Worm (Caenorhabditis elegans): ENCODE measurements around the gene C07G1.6.
A peak's percentile ranks its signal among the peaks of the same experiment; 100 is the strongest.

C07G1.6 gene

DNA sequence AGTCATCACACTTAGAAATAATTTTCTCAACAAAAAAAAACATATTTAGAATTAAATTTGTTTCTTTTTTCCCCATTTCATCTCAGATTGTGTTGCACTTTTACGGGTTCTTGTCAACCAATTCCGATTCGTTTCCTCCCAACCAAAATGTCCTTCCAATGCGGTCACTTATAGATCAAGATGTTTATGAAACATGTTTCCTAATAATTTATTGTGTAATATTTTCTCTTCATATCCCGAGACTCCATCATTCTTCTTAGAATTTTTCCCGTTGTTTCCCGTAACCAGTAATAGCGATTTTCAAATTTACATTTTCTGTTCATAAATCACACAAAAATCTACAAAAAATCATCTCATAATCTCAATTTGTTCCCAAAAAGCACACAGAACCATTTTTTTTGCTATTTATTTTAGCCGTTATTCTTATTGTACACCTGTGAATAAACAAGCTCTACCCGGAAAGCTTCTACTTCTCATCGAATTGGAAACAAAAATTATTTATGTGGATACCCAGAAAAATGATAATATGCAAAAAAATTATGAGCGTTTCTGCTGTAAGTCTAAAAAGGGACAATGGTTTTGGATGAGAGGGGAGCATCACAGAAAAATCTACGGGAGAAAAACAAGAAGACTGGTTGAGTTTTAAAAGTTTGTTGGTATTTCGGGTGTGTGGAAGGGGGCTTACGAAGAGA lies 21.6 kb downstream of the C07G1.6 start (continued):
- TF ChIP-seq F39B2.1 (GFP tag; IDR thresholded peaks at IDR 0.05), result no peak
- peak; percentile 31 for TF ChIP-seq athp-1 (tag; optimal IDR thresholded peaks at IDR 0.05)
- TF ChIP-seq F49E8.2 (tag; optimal IDR thresholded peaks at IDR 0.05; ENCODE audit: insufficient read depth), result peak; percentile 8
- TF ChIP-seq attf-5 (GFP tag; optimal IDR thresholded peaks at IDR 0.05), result peak; percentile 1
- TF ChIP-seq nfyb-1 (GFP tag; IDR thresholded peaks at IDR 0.05), result no peak
- TF ChIP-seq hlh-26 (GFP tag; conservative IDR thresholded peaks at IDR 0.05), result no peak
- no peak for TF ChIP-seq cebp-1 (GFP tag; IDR thresholded peaks at IDR 0.05)
- TF ChIP-seq cebp-1 (tag; optimal IDR thresholded peaks at IDR 0.05), result peak; percentile 21
- TF ChIP-seq hsf-1 (GFP tag; IDR thresholded peaks at IDR 0.05), result peak; percentile 43
- TF ChIP-seq Y53G8AR.9 (GFP tag; conservative IDR thresholded peaks at IDR 0.05), result 0 out of 2 replicates have a peak, but pooled peaks have one; percentile 37
- TF ChIP-seq dox-1 (GFP tag; IDR thresholded peaks at IDR 0.05), result no peak

DNA sequence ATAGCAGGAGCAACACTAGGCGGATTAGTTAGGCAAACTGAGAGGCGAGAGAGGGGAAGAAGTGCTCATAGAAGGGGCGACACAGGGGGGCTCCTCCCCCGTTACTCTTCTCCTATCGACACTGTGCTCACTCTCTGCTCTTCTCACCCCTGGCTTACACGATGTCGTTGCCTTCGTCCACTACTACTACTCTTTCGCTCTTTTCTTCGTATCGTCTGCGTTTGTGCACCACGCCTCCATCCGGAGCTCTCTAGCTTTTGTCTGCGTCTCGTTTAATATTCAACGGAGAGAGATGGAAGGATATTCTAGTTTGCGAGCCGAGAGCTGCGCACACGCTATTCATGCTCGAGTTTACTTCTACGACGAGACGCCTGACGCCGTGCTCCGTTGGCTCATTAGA lies 26.9 kb downstream of the C07G1.6 start:
- TF ChIP-seq C17E4.6 (GFP tag; IDR thresholded peaks at IDR 0.05) (no peak), attf-3 (GFP tag; conservative IDR thresholded peaks at IDR 0.05) (no peak), nfyb-1 (GFP tag; IDR thresholded peaks at IDR 0.05) (0 out of 2 replicates have a peak, but pooled peaks have one; percentile 24), egrh-3 (GFP tag; IDR thresholded peaks at IDR 0.05) (0 out of 2 replicates have a peak, but pooled peaks have one; percentile 16), hmg-1.2 (GFP tag; IDR thresholded peaks at IDR 0.05) (peak; percentile 42; the same call in 1 of the 2 replicates), ceh-58 (GFP tag; IDR thresholded peaks at IDR 0.05) (no peak), sdz-38 (tag; optimal IDR thresholded peaks at IDR 0.05) (no peak), cebp-1 (GFP tag; IDR thresholded peaks at IDR 0.05) (no peak), cebp-1 (tag; optimal IDR thresholded peaks at IDR 0.05) (peak; percentile 11), nhr-80 (tag; optimal IDR thresholded peaks at IDR 0.05) (no peak), hrde-1 (tag; optimal IDR thresholded peaks at IDR 0.05; ENCODE audit: borderline replicate concordance) (no peak), hlh-26 (GFP tag; conservative IDR thresholded peaks at IDR 0.05) (no peak), mcd-1 (GFP tag; IDR thresholded peaks at IDR 0.05) (0 out of 2 replicates have a peak, but pooled peaks have one; percentile 27), K12H6.12 (tag; optimal IDR thresholded peaks at IDR 0.05) (peak; percentile 12), egl-18 (GFP tag; IDR thresholded peaks at IDR 0.05) (no peak), chd-7 (tag; optimal IDR thresholded peaks at IDR 0.05) (peak; percentile 15), somi-1 (GFP tag; optimal IDR thresholded peaks at IDR 0.05) (no peak), mes-4 (tag; optimal IDR thresholded peaks at IDR 0.05) (no peak)

DNA sequence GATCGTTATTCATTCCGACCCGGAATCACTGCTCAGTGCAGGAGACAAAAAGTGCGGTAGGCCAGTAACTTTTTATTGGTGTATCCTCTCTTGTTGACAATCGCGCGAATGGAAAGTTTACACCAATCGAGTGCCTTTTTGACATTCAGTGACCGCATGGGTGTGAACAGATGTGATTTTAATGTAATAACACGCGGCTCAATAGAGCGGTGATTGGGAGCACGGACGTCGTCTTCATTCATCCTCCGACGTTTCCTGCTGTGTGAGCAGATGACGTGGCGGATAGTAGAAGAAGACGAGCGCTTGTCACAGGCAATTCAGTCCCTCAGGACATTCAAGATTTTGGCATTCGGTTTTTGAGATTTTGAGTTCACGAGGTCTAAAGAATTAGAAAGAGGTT lies 27.6 kb downstream of the C07G1.6 start:
- TF ChIP-seq nfyb-1 (GFP tag; IDR thresholded peaks at IDR 0.05) (no peak), madf-10 (tag; optimal IDR thresholded peaks at IDR 0.05) (no peak), rpc-1 (optimal IDR thresholded peaks at IDR 0.05) (no peak), rpc-1 (tag; optimal IDR thresholded peaks at IDR 0.05) (no peak), nhr-80 (tag; optimal IDR thresholded peaks at IDR 0.05) (no peak), lin-35 (GFP tag; optimal IDR thresholded peaks at IDR 0.05) (no peak), mes-4 (tag; optimal IDR thresholded peaks at IDR 0.05) (no peak), aptf-3 (GFP tag; IDR thresholded peaks at IDR 0.05) (no peak), Y67H2A.10 (GFP tag; conservative IDR thresholded peaks at IDR 0.05) (no peak), hsf-1 (GFP tag; IDR thresholded peaks at IDR 0.05) (no peak)

DNA sequence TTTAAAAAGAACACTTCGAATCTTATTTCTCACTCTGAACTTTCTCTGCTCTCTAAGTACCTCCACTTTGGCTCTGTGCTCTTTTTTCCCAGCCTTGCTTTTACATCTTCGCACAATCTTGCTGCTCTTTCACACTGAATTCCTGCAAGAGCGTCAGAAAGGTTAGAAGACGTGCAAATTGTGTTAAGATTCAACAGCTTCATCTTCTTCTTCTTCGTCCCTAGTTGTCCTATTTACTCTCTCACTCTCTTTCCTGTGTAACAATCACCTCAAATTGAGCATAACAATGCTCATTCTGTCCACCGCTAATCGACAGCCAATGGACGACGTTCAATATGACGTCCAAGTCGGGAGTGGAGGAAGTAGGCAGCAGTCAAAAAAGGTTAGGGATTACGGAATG lies 28.8 kb downstream of the C07G1.6 start:
- no peak for TF ChIP-seq ceh-27 (GFP tag; optimal IDR thresholded peaks at IDR 0.05)
